Worm (Caenorhabditis elegans) whole organism, L1 larva: Measurements from ENCODE around the gene sre-53.

ENCODE experiments used
- elt-3 ChIP-seq, 6 experiments: fragments of 150-350 bp in 1 of 6; sonication (generic microtip); optimal IDR thresholded peaks; 2 replicates each; lab custom pipeline; 2017 to 2018; ENCODE audit warnings: missing biosample characterization in 6 of 6, missing genetic modification characterization in 6 of 6, inconsistent platforms in 1 of 6
- mep-1 ChIP-seq: fragments of 150-350 bp; optimal IDR thresholded peaks from 2 replicates; lab custom pipeline; 2014; ENCODE audit warnings: missing biosample characterization, missing genetic modification characterization

DNA sequence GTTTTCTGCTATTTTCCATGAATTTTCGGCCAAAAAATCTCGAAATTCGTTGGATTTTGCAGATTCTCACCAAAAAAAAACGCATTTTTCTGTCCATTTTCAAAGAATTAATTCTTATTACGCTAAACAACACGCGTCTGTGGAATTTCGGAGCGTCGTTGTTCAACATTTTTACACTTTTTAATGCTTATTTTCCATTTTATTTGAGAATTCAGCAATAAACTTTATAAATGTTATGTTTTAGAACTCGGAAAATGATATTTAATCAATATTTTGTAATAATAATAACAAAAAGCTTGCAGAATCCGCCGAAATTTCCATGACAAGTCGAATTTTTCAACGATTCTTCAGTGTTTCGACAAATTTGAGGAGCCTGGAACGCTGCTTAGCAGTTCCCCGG, 42.8 kb downstream of the sre-53 start, which contains the start of gene ife-5:
- TF ChIP-seq mep-1 (tag; lab: Kevin White, UChicago) (no peak), elt-3 (tag; optimal IDR thresholded peaks at IDR 0.05; lab: Kevin White, UChicago) (no peak)
